Worm (Caenorhabditis elegans): ENCODE data around the gene C05C10.7.

The C05C10.7 gene

DNA sequence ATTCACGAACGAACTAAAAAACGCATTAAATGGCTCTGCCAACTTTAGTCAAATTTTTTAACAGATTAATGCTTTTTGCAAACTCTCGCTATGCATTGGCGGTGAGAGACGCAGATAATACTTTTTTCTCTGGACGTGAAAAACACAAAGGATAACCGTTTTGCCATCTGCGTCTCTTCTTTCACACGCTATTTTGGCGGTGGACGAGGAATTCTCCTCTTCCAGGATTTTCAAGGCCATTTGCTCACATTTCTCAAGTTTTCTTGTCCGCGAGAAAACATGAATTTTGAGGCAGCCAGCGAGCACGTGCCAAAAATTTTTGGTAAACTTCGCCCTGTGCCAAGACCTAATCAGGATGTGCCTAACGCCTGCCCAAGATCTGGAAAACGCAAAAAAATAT is 7.8 kb downstream of the C05C10.7 start (continued):
- TF ChIP-seq nhr-76 (tag; optimal IDR thresholded peaks at IDR 0.05) (no peak), nhr-23 (tag; optimal IDR thresholded peaks at IDR 0.05) (no peak), lin-15B (tag; optimal IDR thresholded peaks at IDR 0.05) (peak; percentile 78)

DNA sequence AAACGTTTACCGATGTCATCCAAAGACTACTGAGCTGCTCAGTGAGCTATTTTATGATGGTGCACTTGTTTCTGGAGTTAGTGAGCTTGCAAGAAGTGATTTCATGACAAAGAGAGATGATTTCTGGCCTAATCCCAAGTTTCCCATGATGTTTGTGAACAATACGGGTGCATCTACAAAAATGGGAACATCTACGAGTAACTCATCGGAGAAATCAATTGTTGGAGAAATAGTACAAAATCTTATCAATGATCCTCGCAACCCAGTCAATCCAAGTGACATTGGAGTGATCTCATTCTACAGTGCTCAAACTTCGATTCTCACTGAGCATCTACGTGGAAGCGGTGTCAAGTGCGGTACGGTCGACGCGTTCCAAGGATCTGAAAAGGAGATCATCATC is 10.3 kb downstream of the C05C10.7 start:
- TF ChIP-seq ceh-82 (tag; optimal IDR thresholded peaks at IDR 0.05) = no peak
- no peak for TF ChIP-seq nhr-11 (tag; optimal IDR thresholded peaks at IDR 0.05)
- TF ChIP-seq sea-2 (GFP tag; optimal IDR thresholded peaks at IDR 0.05) = no peak
- no peak for TF ChIP-seq lin-15B (tag; optimal IDR thresholded peaks at IDR 0.05)
- no peak for TF ChIP-seq ceh-28 (tag; optimal IDR thresholded peaks at IDR 0.05)
- TF ChIP-seq elt-1 (tag; optimal IDR thresholded peaks at IDR 0.05) = no peak
- TF ChIP-seq nhr-28 (tag; optimal IDR thresholded peaks at IDR 0.05) = no peak
- no peak for TF ChIP-seq fos-1 (tag; optimal IDR thresholded peaks at IDR 0.05)
- TF ChIP-seq eor-1 (tag; optimal IDR thresholded peaks at IDR 0.05) = no peak
- TF ChIP-seq mml-1 (tag; optimal IDR thresholded peaks at IDR 0.05) = no peak
- no peak for TF ChIP-seq ceh-16 (tag; optimal IDR thresholded peaks at IDR 0.05)

- peak; percentile 35 for TF ChIP-seq nfya-1 (tag; optimal IDR thresholded peaks at IDR 0.05; ENCODE audit: insufficient read depth)
- TF ChIP-seq egl-5 (tag; optimal IDR thresholded peaks at IDR 0.05) = no peak
These were observed 17.0 kb downstream of the C05C10.7 start, which contains the start of gene C05C10.2 for ce11 chrII:9921622-9922269. Gene C05C10.2 (plus strand): TSS chrII:9922219.

- TF ChIP-seq ceh-28 (tag; optimal IDR thresholded peaks at IDR 0.05) (no peak), hmg-11 (tag; optimal IDR thresholded peaks at IDR 0.05) (no peak), nfya-1 (tag; optimal IDR thresholded peaks at IDR 0.05; ENCODE audit: insufficient read depth) (no peak), nhr-237 (tag; optimal IDR thresholded peaks at IDR 0.05) (no peak), skn-1 (tag; optimal IDR thresholded peaks at IDR 0.05) (no peak)
These were observed 18.3 kb downstream of the C05C10.7 start, which contains the start of gene pho-10 for ce11 chrII:9920468-9920867. Gene pho-10 (minus strand): TSS chrII:9920568.

DNA sequence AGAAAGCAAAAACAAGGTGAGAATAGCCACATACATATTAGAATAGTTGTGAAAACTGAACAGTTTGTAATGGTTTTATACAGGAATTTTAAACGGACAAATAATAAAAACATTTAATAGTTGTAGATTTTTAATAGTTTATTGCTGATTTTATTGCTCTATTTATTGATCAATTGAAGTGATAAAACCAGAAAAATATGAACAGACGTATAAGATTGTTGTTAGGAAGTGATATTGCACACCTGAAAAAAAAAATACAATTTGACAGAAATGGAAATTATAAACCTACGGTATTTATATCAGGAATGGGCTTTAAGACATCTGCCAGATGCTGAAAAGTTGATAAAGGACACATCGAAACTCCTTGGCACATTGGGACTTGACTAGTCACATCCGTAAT is 20.9 kb downstream of the C05C10.7 start, which contains the start of gene C05C10.8:
Gene C05C10.8, minus strand, starts transcription at position 101 of the 400 bp plus-strand sequence.
- TF ChIP-seq mdl-1 (tag; optimal IDR thresholded peaks at IDR 0.05) (no peak), fos-1 (tag; optimal IDR thresholded peaks at IDR 0.05) (no peak), tbx-2 (tag; optimal IDR thresholded peaks at IDR 0.05) (no peak), lin-15B (tag; optimal IDR thresholded peaks at IDR 0.05) (no peak), fkh-10 (GFP tag; optimal IDR thresholded peaks at IDR 0.05) (no peak), elt-3 (tag; optimal IDR thresholded peaks at IDR 0.05) (no peak)

ce11 chrII:9916177-9916576 is 22.6 kb downstream of the C05C10.7 start, which contains the start of gene F26C11.4:
Gene F26C11.4 (minus strand): TSS chrII:9916277.
- no peak for TF ChIP-seq ZK546.5 (tag; optimal IDR thresholded peaks at IDR 0.05)
- TF ChIP-seq zag-1 (tag; optimal IDR thresholded peaks at IDR 0.05) = no peak
- TF ChIP-seq ceh-82 (tag; optimal IDR thresholded peaks at IDR 0.05) = no peak
- no peak for TF ChIP-seq ztf-11 (tag; optimal IDR thresholded peaks at IDR 0.05)
- TF ChIP-seq nfya-1 (tag; optimal IDR thresholded peaks at IDR 0.05; ENCODE audit: insufficient read depth) = no peak

DNA sequence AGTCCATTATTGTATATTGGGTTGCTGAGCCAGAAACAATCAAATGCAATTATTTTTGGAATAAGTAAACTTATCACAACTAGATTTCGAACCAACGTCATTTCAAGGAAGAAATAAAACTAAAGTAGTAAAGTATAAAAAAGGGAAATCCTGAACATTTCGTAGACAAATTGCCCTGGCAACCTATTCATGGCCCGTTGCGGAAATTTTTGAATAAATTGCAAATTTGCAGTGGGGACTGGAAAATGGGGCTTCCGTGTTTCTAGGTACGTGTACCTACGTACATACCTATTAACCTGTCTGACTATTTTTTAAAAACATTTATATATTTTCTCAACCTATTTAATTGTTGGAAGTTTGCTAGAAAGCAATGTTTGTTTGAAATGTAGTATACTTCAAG is 23.8 kb downstream of the C05C10.7 start, which contains the start of gene F26C11.3:
Gene F26C11.3, minus strand, starts transcription at position 101 of the 400 bp plus-strand sequence.
- TF ChIP-seq fkh-10 (GFP tag; optimal IDR thresholded peaks at IDR 0.05) (no peak), mdl-1 (tag; optimal IDR thresholded peaks at IDR 0.05) (no peak), ama-1 (optimal IDR thresholded peaks at IDR 0.05) (no peak), snpc-4 (tag; optimal IDR thresholded peaks at IDR 0.05) (no peak), ceh-16 (tag; optimal IDR thresholded peaks at IDR 0.05) (no peak), ceh-9 (tag; optimal IDR thresholded peaks at IDR 0.05) (no peak), aly-2 (tag; optimal IDR thresholded peaks at IDR 0.05) (no peak), nhr-77 (tag; optimal IDR thresholded peaks at IDR 0.05) (no peak), hmg-11 (tag; optimal IDR thresholded peaks at IDR 0.05) (no peak), nhr-43 (tag; optimal IDR thresholded peaks at IDR 0.05; ENCODE audit: poor library complexity, severe bottlenecking) (no peak)

All from whole organism, L3 larva.